Fruit fly (Drosophila melanogaster) S2 (cell line): ENCODE data around the gene dgt2.

ENCODE experiments used
- CG8478 ChIP-seq: fragments of >200 bp; optimal IDR thresholded peaks from 2 replicates; lab custom pipeline; 2018
- CTCF ChIP-seq, 2 experiments: fragments of >200 bp; optimal IDR thresholded peaks; 2 replicates each; lab custom pipeline; 2018

dm6 chr2L:11977721-11978120, 12.0 kb upstream of the dgt2 start:
- TF ChIP-seq CTCF (optimal IDR thresholded peaks at IDR 0.05; lab: Kevin White, UChicago) (no peak), CG8478 (lab: Kevin White, UChicago) (no peak)
